Worm (Caenorhabditis elegans) whole organism, young adult: Measurements from ENCODE around the gene erfa-3.

Experiments used
- ama-1 ChIP-seq, 3 experiments: fragments of 150-350 bp in 1 of 3; sonication (generic microtip) in 2 of 3; optimal IDR thresholded peaks; 2 replicates each; lab custom pipeline; 2014 to 2018; ENCODE audit warnings: missing biosample characterization in 2 of 3, missing genetic modification characterization in 2 of 3, missing genetic modification reagents in 2 of 3
- attf-6 ChIP-seq: fragments of 200-800 bp; sonication (Bioruptor generic); IDR thresholded peaks from 2 replicates; pipeline ENCODE4 v1.3.6; 2022; ENCODE audit warnings: missing genetic modification reagents, missing genetic modification characterization, missing compliant biosample characterization
- ceh-40 ChIP-seq: fragments of 200-800 bp; sonication (Bioruptor generic); IDR thresholded peaks from 2 replicates; pipeline ENCODE4 v1.3.6; 2022; ENCODE audit warnings: missing genetic modification characterization, missing compliant biosample characterization
- ceh-91 ChIP-seq: fragments of 200-800 bp; sonication (Bioruptor generic); IDR thresholded peaks from 2 replicates; pipeline ENCODE4 v1.3.6; 2022; ENCODE audit warnings: missing genetic modification reagents, missing genetic modification characterization, missing compliant biosample characterization
- lag-1 ChIP-seq: fragments of 200-800 bp; sonication (Bioruptor generic); IDR thresholded peaks from 2 replicates; pipeline ENCODE4 v1.3.6; 2022; ENCODE audit warnings: missing genetic modification reagents, missing genetic modification characterization, missing compliant biosample characterization
- pha-4 ChIP-seq: fragments of 150-350 bp; sonication (generic microtip); optimal IDR thresholded peaks from 2 replicates; lab custom pipeline; 2014; ENCODE audit warnings: missing biosample characterization, missing genetic modification reagents, missing genetic modification characterization
- sdz-38 ChIP-seq: sonication (generic microtip); optimal IDR thresholded peaks from 2 replicates; lab custom pipeline; 2016; ENCODE audit warnings: missing genotype, missing genetic modification characterization, missing compliant biosample characterization
- tbp1 ChIP-seq: fragments of 200-800 bp; sonication (Bioruptor generic); optimal IDR thresholded peaks from 2 replicates; lab custom pipeline; 2018; ENCODE audit warnings: mild to moderate bottlenecking, missing genetic modification characterization, missing compliant biosample characterization
- ztf-28 ChIP-seq: fragments of 200-800 bp; sonication (Bioruptor generic); IDR thresholded peaks from 2 replicates; pipeline ENCODE4 v1.3.6; 2022; ENCODE audit warnings: missing genetic modification reagents, missing genetic modification characterization, missing compliant biosample characterization

ce11 chrV:11119294-11119755 lies 6.4 kb upstream of the erfa-3 start, which contains the start of gene scb-1:
- TF ChIP-seq pha-4 (tag; lab: Kevin White, UChicago) (no peak), ama-1 (optimal IDR thresholded peaks at IDR 0.05; lab: Kevin White, UChicago) (peak; percentile 71), ama-1 (GFP tag; optimal IDR thresholded peaks at IDR 0.05; lab: Kevin White, UChicago) (no peak), lag-1 (GFP tag; lab: Robert Waterston, UW) (no peak), tbp1 (no peak), attf-6 (GFP tag; lab: Robert Waterston, UW) (no peak), ztf-28 (GFP tag; lab: Robert Waterston, UW) (no peak), ceh-91 (GFP tag; lab: Robert Waterston, UW) (no peak), sdz-38 (tag; lab: Kevin White, UChicago) (no peak), ceh-40 (GFP tag; lab: Robert Waterston, UW) (no peak)
